Worm (Caenorhabditis elegans): ENCODE data around the gene ldb-1.

- no peak for TF ChIP-seq lin-13 (tag; optimal IDR thresholded peaks at IDR 0.05)
- no peak for TF ChIP-seq mep-1 (tag; optimal IDR thresholded peaks at IDR 0.05)
- TF ChIP-seq drap-1 (GFP tag; optimal IDR thresholded peaks at IDR 0.05): no peak
- TF ChIP-seq nhr-76 (tag; optimal IDR thresholded peaks at IDR 0.05): no peak
- TF ChIP-seq blmp-1 (tag; optimal IDR thresholded peaks at IDR 0.05): no peak
- no peak for TF ChIP-seq nhr-28 (tag; optimal IDR thresholded peaks at IDR 0.05)
- no peak for TF ChIP-seq nhr-237 (tag; optimal IDR thresholded peaks at IDR 0.05)
- no peak for TF ChIP-seq pha-4 (tag; optimal IDR thresholded peaks at IDR 0.05)
- TF ChIP-seq unc-62 (GFP tag; optimal IDR thresholded peaks at IDR 0.05): peak; percentile 88
Measured at ce11 chrX:11035563-11035962, 6.8 kb downstream of the ldb-1 start.

Data from whole organism, mixed stage, embryonic.